Worm (Caenorhabditis elegans) whole organism, young adult: Measurements from ENCODE around the gene usp-4.

Experiments used
- attf-3 ChIP-seq: fragments of 200-800 bp; sonication (Bioruptor generic); conservative IDR thresholded peaks from 2 replicates; pipeline ENCODE4 v1.3.6; 2022; ENCODE audit warnings: missing genetic modification reagents, missing genetic modification characterization, missing compliant biosample characterization
- dpl-1 ChIP-seq: fragments of 150-350 bp; optimal IDR thresholded peaks from 2 replicates; lab custom pipeline; 2014; ENCODE audit warnings: missing biosample characterization, missing genetic modification reagents, missing genetic modification characterization
- egl-18 ChIP-seq: fragments of 200-800 bp; sonication (Bioruptor generic); IDR thresholded peaks from 2 replicates; pipeline ENCODE4 v1.3.6; 2022; ENCODE audit warnings: missing genetic modification reagents, missing genetic modification characterization, missing compliant biosample characterization
- hlh-12 ChIP-seq: sonication (generic microtip); optimal IDR thresholded peaks from 2 replicates; lab custom pipeline; 2016; ENCODE audit warnings: missing genetic modification characterization, missing compliant biosample characterization
- lin-40 ChIP-seq: sonication (generic microtip); optimal IDR thresholded peaks from 2 replicates; lab custom pipeline; 2016; ENCODE audit warnings: missing genetic modification characterization, mild to moderate bottlenecking, missing compliant biosample characterization, missing genotype, missing genetic modification reagents
- rec-8 ChIP-seq, 2 experiments: sonication (generic microtip); optimal IDR thresholded peaks; 2 replicates each; lab custom pipeline; 2016; ENCODE audit warnings: mild to moderate bottlenecking in 2 of 2, missing genetic modification characterization in 2 of 2, missing genetic modification reagents in 2 of 2, missing genotype in 2 of 2, missing biosample characterization in 1 of 2, missing compliant biosample characterization in 1 of 2, moderate library complexity in 1 of 2
- snpc-4 ChIP-seq, 5 experiments: fragments of 150-350 bp in 1 of 5; sonication (generic microtip) in 4 of 5; optimal IDR thresholded peaks; 2 replicates each; lab custom pipeline; 2014 to 2018; ENCODE audit warnings: missing genetic modification characterization in 5 of 5, missing biosample characterization in 3 of 5, antibody characterized with exemption in 2 of 5, mild to moderate bottlenecking in 2 of 5, missing compliant biosample characterization in 2 of 5, missing genotype in 2 of 5, moderate library complexity in 2 of 5, missing genetic modification reagents in 1 of 5

- no peak for TF ChIP-seq egl-18 (GFP tag; lab: Robert Waterston, UW)
- TF ChIP-seq snpc-4 (GFP tag; optimal IDR thresholded peaks at IDR 0.05; lab: Kevin White, UChicago): no peak
- TF ChIP-seq snpc-4 (tag; optimal IDR thresholded peaks at IDR 0.05; lab: Kevin White, UChicago): no peak
- no peak for TF ChIP-seq lin-40
- TF ChIP-seq rec-8 (tag; optimal IDR thresholded peaks at IDR 0.05; lab: Kevin White, UChicago): no peak
- TF ChIP-seq attf-3 (GFP tag; lab: Robert Waterston, UW): no peak
- TF ChIP-seq dpl-1 (GFP tag; lab: Kevin White, UChicago): no peak
- no peak for TF ChIP-seq hlh-12 (tag; lab: Kevin White, UChicago)
These were observed 10.0 kb upstream of the usp-4 start for ce11 chrIV:6747083-6747482.
